Worm (Caenorhabditis elegans): Measurements from ENCODE around the gene pct-1.

ce11 chrIV:8174792-8175191 is 1.5 kb upstream of the pct-1 start:
- TF ChIP-seq him-1 (tag; optimal IDR thresholded peaks at IDR 0.05) (no peak), dao-5 (tag; optimal IDR thresholded peaks at IDR 0.05) (no peak)

Data from whole organism, L4/young adult.